Fruit fly (Drosophila melanogaster): ENCODE results near the gene CG11889.

CG11889 gene

DNA sequence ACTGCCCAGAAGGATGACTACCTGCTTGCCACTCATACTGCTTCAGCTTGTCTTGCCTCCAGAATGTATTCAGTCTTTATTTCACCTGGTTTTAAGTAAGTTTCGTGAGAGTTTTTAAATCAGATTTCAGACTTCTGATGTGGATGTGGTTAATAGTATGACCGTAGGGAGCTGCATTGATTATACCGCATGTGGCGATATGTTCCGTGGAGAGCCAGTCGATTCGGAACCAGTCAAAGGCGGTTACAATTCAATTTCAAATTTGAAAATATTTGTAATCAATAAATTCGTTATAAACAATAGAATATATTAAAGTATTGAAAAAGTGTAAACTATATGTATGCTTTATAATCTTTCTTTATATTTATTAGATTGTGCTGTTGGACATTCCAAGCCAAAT, 34.6 kb upstream of the CG11889 start, which contains the start of gene Sil1 (continued):
- TF ChIP-seq CG13287 (GFP tag; IDR thresholded peaks at IDR 0.05; ENCODE audit: partially characterized antibody) (peak; percentile 9; the same call in 1 of the 2 replicates), CG10565 (GFP tag; optimal IDR thresholded peaks at IDR 0.05) (no peak), E2f2 (GFP tag; IDR thresholded peaks at IDR 0.05) (peak; percentile 89), CG2712 (tag; optimal IDR thresholded peaks at IDR 0.05) (no peak), ems (GFP tag; optimal IDR thresholded peaks at IDR 0.05) (no peak), CG31388 (GFP tag; optimal IDR thresholded peaks at IDR 0.05) (no peak), knrl (GFP tag; IDR thresholded peaks at IDR 0.05; ENCODE audit: partially characterized antibody) (peak; percentile 31; the same call in 1 of the 3 replicates), CG18764 (GFP tag; optimal IDR thresholded peaks at IDR 0.05) (no peak), Med (GFP tag) (peak; percentile 27), CG4617 (GFP tag; optimal IDR thresholded peaks at IDR 0.05; ENCODE audit: borderline replicate concordance) (peak; percentile 33), bbx (GFP tag; IDR thresholded peaks at IDR 0.05; ENCODE audit: partially characterized antibody) (peak; percentile 27; the same call in 1 of the 2 replicates), CG13624 (GFP tag; optimal IDR thresholded peaks at IDR 0.05) (no peak), HmgZ (tag; optimal IDR thresholded peaks at IDR 0.05) (no peak), kay (GFP tag; optimal IDR thresholded peaks at IDR 0.05) (no peak), inv (GFP tag; IDR thresholded peaks at IDR 0.05; ENCODE audit: partially characterized antibody) (no peak), btn (GFP tag; optimal IDR thresholded peaks at IDR 0.05) (no peak), seq (GFP tag; IDR thresholded peaks at IDR 0.05) (no peak), Abd-B (GFP tag; optimal IDR thresholded peaks at IDR 0.05) (no peak), wek (GFP tag; optimal IDR thresholded peaks at IDR 0.05) (no peak), CG12104 (GFP tag; optimal IDR thresholded peaks at IDR 0.05) (no peak), Sry-δ (GFP tag; optimal IDR thresholded peaks at IDR 0.05) (no peak), pzg (GFP tag; optimal IDR thresholded peaks at IDR 0.05) (peak; percentile 66), Ets97D (GFP tag; optimal IDR thresholded peaks at IDR 0.05) (peak; percentile 18), CG18262 (tag; optimal IDR thresholded peaks at IDR 0.05) (no peak), Mad (GFP tag; optimal IDR thresholded peaks at IDR 0.05) (no peak), Dp (GFP tag; optimal IDR thresholded peaks at IDR 0.05) (peak; percentile 84), bigmax (GFP tag; optimal IDR thresholded peaks at IDR 0.05) (no peak), zen2 (GFP tag; IDR thresholded peaks at IDR 0.05; ENCODE audit: partially characterized antibody) (no peak), otp (GFP tag; IDR thresholded peaks at IDR 0.05) (no peak), amos (GFP tag; IDR thresholded peaks at IDR 0.05; ENCODE audit: partially characterized antibody) (peak; percentile 33; the same call in 1 of the 2 replicates), CG14710 (tag; optimal IDR thresholded peaks at IDR 0.05) (peak; percentile 22), MESR4 (GFP tag; optimal IDR thresholded peaks at IDR 0.05) (peak; percentile 50), her (GFP tag; optimal IDR thresholded peaks at IDR 0.05) (no peak)

DNA sequence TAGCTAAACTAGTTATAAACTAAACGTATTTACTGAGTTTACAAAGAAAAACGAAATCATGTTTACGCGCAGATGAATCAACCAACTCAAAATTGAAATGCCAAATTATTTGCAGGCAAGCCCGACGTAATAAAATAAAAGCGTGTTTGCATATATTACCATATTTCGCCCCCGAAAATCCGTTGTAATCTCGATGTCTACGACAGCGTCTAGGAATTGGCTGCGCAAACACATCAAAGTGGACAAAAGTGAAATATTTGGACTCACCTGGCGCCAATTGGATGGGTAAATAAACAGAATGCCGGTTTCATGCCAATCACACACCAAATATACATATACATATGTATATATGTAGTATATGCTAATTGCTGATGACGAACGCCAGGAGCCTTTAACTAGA, 33.9 kb upstream of the CG11889 start:
- no peak for TF ChIP-seq Blimp-1 (GFP tag; optimal IDR thresholded peaks at IDR 0.05)
- no peak for TF ChIP-seq CG15073 (GFP tag; optimal IDR thresholded peaks at IDR 0.05)
- TF ChIP-seq Sox100B (GFP tag; optimal IDR thresholded peaks at IDR 0.05), result no peak
- no peak for TF ChIP-seq CG6683 (GFP tag; optimal IDR thresholded peaks at IDR 0.05)
- no peak for TF ChIP-seq CG5180 (GFP tag; optimal IDR thresholded peaks at IDR 0.05)
- TF ChIP-seq Med (GFP tag), result peak; percentile 65
- TF ChIP-seq CG6254 (GFP tag; optimal IDR thresholded peaks at IDR 0.05), result no peak
- no peak for TF ChIP-seq Stat92E (GFP tag; optimal IDR thresholded peaks at IDR 0.05)
- TF ChIP-seq maf-S (GFP tag; optimal IDR thresholded peaks at IDR 0.05), result no peak
- peak; percentile 62 for TF ChIP-seq abd-A (tag; optimal IDR thresholded peaks at IDR 0.05)
- TF ChIP-seq CG10431 (GFP tag; optimal IDR thresholded peaks at IDR 0.05), result no peak
- peak; percentile 43 for TF ChIP-seq mirr (GFP tag; optimal IDR thresholded peaks at IDR 0.05)
- TF ChIP-seq lab (GFP tag; optimal IDR thresholded peaks at IDR 0.05), result no peak
- no peak for TF ChIP-seq CG18011 (GFP tag; optimal IDR thresholded peaks at IDR 0.05)
- no peak for TF ChIP-seq HLHmδ (GFP tag; optimal IDR thresholded peaks at IDR 0.05)
- TF ChIP-seq Hsf (GFP tag; optimal IDR thresholded peaks at IDR 0.05), result no peak
- no peak for TF ChIP-seq CG3995 (GFP tag; optimal IDR thresholded peaks at IDR 0.05)
- TF ChIP-seq Six4 (GFP tag; optimal IDR thresholded peaks at IDR 0.05), result no peak
- peak; percentile 36; the same call in 1 of the 2 replicates for TF ChIP-seq vvl (GFP tag; IDR thresholded peaks at IDR 0.05)
